Worm (Caenorhabditis elegans): ENCODE measurements around the gene C07C7.3.
"Not testable (repeated sequence)": the region's sequence is repeated elsewhere in the genome, so short reads cannot be mapped to it uniquely, and the experiment has no call there.

Gene C07C7.3

ce11 chrIV:9158969-9159800 is 6.7 kb upstream of the C07C7.3 start, which contains the start of gene pcp-3:
Gene pcp-3 (minus strand): TSS chrIV:9159019.
- TF ChIP-seq dao-5 (tag; optimal IDR thresholded peaks at IDR 0.05) (no peak), W03F9.2 (tag; optimal IDR thresholded peaks at IDR 0.05) (no peak), him-1 (tag; optimal IDR thresholded peaks at IDR 0.05) (no peak)

- no peak for TF ChIP-seq W03F9.2 (tag; optimal IDR thresholded peaks at IDR 0.05)
- TF ChIP-seq dao-5 (tag; optimal IDR thresholded peaks at IDR 0.05): no peak
- no peak for TF ChIP-seq him-1 (tag; optimal IDR thresholded peaks at IDR 0.05)
Observed at ce11 chrIV:9159863-9160262, 6.0 kb upstream of the C07C7.3 start.

ce11 chrIV:9165027-9165426 is 824 bp upstream of the C07C7.3 start, which contains the start of gene pcp-2:
Gene pcp-2 (minus strand): TSS chrIV:9165127.
- TF ChIP-seq W03F9.2 (tag; optimal IDR thresholded peaks at IDR 0.05) (no peak), dao-5 (tag; optimal IDR thresholded peaks at IDR 0.05) (no peak), him-1 (tag; optimal IDR thresholded peaks at IDR 0.05) (no peak)

ce11 chrIV:9169764-9170163 is 3.9 kb downstream of the C07C7.3 start:
- TF ChIP-seq him-1 (tag; optimal IDR thresholded peaks at IDR 0.05) (no peak), W03F9.2 (tag; optimal IDR thresholded peaks at IDR 0.05) (no peak), dao-5 (tag; optimal IDR thresholded peaks at IDR 0.05) (no peak)

- TF ChIP-seq W03F9.2 (tag; optimal IDR thresholded peaks at IDR 0.05) (no peak), him-1 (tag; optimal IDR thresholded peaks at IDR 0.05) (no peak), dao-5 (tag; optimal IDR thresholded peaks at IDR 0.05) (no peak)
Observed at ce11 chrIV:9184547-9184946, 18.7 kb downstream of the C07C7.3 start, which contains the start of gene C07C7.1. Gene C07C7.1 (plus strand): TSS chrIV:9184847.

- TF ChIP-seq dao-5 (tag; optimal IDR thresholded peaks at IDR 0.05) (peak; percentile 74), W03F9.2 (tag; optimal IDR thresholded peaks at IDR 0.05) (peak; percentile 33), him-1 (tag; optimal IDR thresholded peaks at IDR 0.05) (peak; percentile 69)
Observed at ce11 chrIV:9191183-9191582, 25.3 kb downstream of the C07C7.3 start.

- no peak for TF ChIP-seq him-1 (tag; optimal IDR thresholded peaks at IDR 0.05)
- no peak for TF ChIP-seq W03F9.2 (tag; optimal IDR thresholded peaks at IDR 0.05)
- TF ChIP-seq dao-5 (tag; optimal IDR thresholded peaks at IDR 0.05): no peak
Observed at ce11 chrIV:9192522-9192921, 26.7 kb downstream of the C07C7.3 start, which contains the start of gene C46C2.5. Gene C46C2.5 (minus strand): TSS chrIV:9192622.

- not testable (repeated sequence) for TF ChIP-seq him-1, dao-5, W03F9.2 (tag; optimal IDR thresholded peaks at IDR 0.05)
Observed at ce11 chrIV:9194524-9194923, 28.7 kb downstream of the C07C7.3 start, which contains the start of gene C46C2.7. Gene C46C2.7 (plus strand): TSS chrIV:9194824.

ce11 chrIV:9196755-9197154 is 30.9 kb downstream of the C07C7.3 start:
- TF ChIP-seq him-1 (tag; optimal IDR thresholded peaks at IDR 0.05) (peak; percentile 48), dao-5 (tag; optimal IDR thresholded peaks at IDR 0.05) (no peak), W03F9.2 (tag; optimal IDR thresholded peaks at IDR 0.05) (peak; percentile 16)

ce11 chrIV:9198136-9198535 is 32.3 kb downstream of the C07C7.3 start:
- TF ChIP-seq W03F9.2 (tag; optimal IDR thresholded peaks at IDR 0.05) (peak; percentile 11), him-1 (tag; optimal IDR thresholded peaks at IDR 0.05) (no peak)

ce11 chrIV:9199148-9199938 is 33.5 kb downstream of the C07C7.3 start:
- no peak for TF ChIP-seq him-1 (tag; optimal IDR thresholded peaks at IDR 0.05)

- no peak for TF ChIP-seq W03F9.2 (tag; optimal IDR thresholded peaks at IDR 0.05)
- TF ChIP-seq dao-5 (tag; optimal IDR thresholded peaks at IDR 0.05): no peak
- TF ChIP-seq him-1 (tag; optimal IDR thresholded peaks at IDR 0.05): no peak
Observed at ce11 chrIV:9199939-9200202, 34.0 kb downstream of the C07C7.3 start, which contains the start of gene wnk-1. Gene wnk-1 (plus strand): TSS chrIV:9200103.

- TF ChIP-seq W03F9.2 (tag; optimal IDR thresholded peaks at IDR 0.05): no peak
- TF ChIP-seq him-1 (tag; optimal IDR thresholded peaks at IDR 0.05): no peak
- no peak for TF ChIP-seq dao-5 (tag; optimal IDR thresholded peaks at IDR 0.05)
Observed at ce11 chrIV:9210841-9211240, 45.0 kb downstream of the C07C7.3 start.

ce11 chrIV:9212121-9212520 is 46.3 kb downstream of the C07C7.3 start, which contains the start of gene C46C2.6:
Gene C46C2.6 (plus strand): TSS chrIV:9212421.
- TF ChIP-seq W03F9.2 (tag; optimal IDR thresholded peaks at IDR 0.05): no peak
- TF ChIP-seq dao-5 (tag; optimal IDR thresholded peaks at IDR 0.05): no peak
- TF ChIP-seq him-1 (tag; optimal IDR thresholded peaks at IDR 0.05): no peak
